Fruit fly (Drosophila melanogaster) whole organism, embryonic: Measurements from ENCODE around the gene Pp2A-29B.

Experiments
- Blimp-1 ChIP-seq: fragments of 200-800 bp; sonication (Bioruptor generic); optimal IDR thresholded peaks from 3 replicates; lab custom pipeline; 2018; ENCODE audit warnings: missing biosample characterization, missing genetic modification characterization, mild to moderate bottlenecking, moderate library complexity, missing genetic modification reagents
- CG10979 ChIP-seq: fragments of 200-800 bp; sonication (Bioruptor generic); optimal IDR thresholded peaks from 2 replicates; lab custom pipeline; 2018; ENCODE audit warnings: missing biosample characterization, mild to moderate bottlenecking, missing genetic modification characterization, moderate library complexity
- CG11093 ChIP-seq: fragments of 200-800 bp; sonication (Bioruptor generic); IDR thresholded peaks from 3 replicates; pipeline ENCODE4 v1.3.6; 2022; ENCODE audit warnings: missing biosample characterization, missing genetic modification characterization
- CG11560 ChIP-seq: fragments of 200-800 bp; sonication (Bioruptor generic); IDR thresholded peaks from 3 replicates; pipeline ENCODE4 v1.3.6; 2022; ENCODE audit warnings: missing biosample characterization, missing genetic modification characterization
- CG12219 ChIP-seq: fragments of 200-800 bp; sonication (Bioruptor generic); optimal IDR thresholded peaks from 3 replicates; lab custom pipeline; 2018; ENCODE audit warnings: missing biosample characterization, mild to moderate bottlenecking, missing genetic modification characterization
- CG12299 ChIP-seq: fragments of 200-800 bp; sonication (Bioruptor generic); optimal IDR thresholded peaks from 2 replicates; lab custom pipeline; 2018; ENCODE audit warnings: missing biosample characterization, mild to moderate bottlenecking, missing genetic modification characterization
- CG13296 ChIP-seq: fragments of 200-800 bp; sonication (Bioruptor generic); optimal IDR thresholded peaks from 3 replicates; lab custom pipeline; 2018; ENCODE audit warnings: missing biosample characterization, mild to moderate bottlenecking, missing genetic modification characterization
- CG13894 ChIP-seq: fragments of 200-800 bp; sonication (Bioruptor generic); optimal IDR thresholded peaks from 3 replicates; lab custom pipeline; 2018; ENCODE audit warnings: missing biosample characterization, mild to moderate bottlenecking, missing genetic modification characterization, moderate library complexity
- CG15601 ChIP-seq: fragments of 200-800 bp; sonication (Bioruptor generic); optimal IDR thresholded peaks from 3 replicates; lab custom pipeline; 2019; ENCODE audit warnings: missing biosample characterization, mild to moderate bottlenecking, missing genetic modification characterization, moderate library complexity
- CG1602 ChIP-seq: fragments of 200-800 bp; sonication (Bioruptor generic); optimal IDR thresholded peaks from 3 replicates; lab custom pipeline; 2016; ENCODE audit warnings: missing biosample characterization, missing genetic modification characterization
- CG17359 ChIP-seq: fragments of 200-800 bp; sonication (Bioruptor generic); optimal IDR thresholded peaks from 3 replicates; lab custom pipeline; 2018; ENCODE audit warnings: missing biosample characterization, mild to moderate bottlenecking, missing genetic modification characterization, moderate library complexity
- CG17802 ChIP-seq: fragments of 200-800 bp; sonication (Bioruptor generic); optimal IDR thresholded peaks from 2 replicates; lab custom pipeline; 2018; ENCODE audit warnings: missing biosample characterization, mild to moderate bottlenecking, missing genetic modification characterization, moderate library complexity
- CG18599 ChIP-seq: fragments of 200-800 bp; sonication (Bioruptor generic); optimal IDR thresholded peaks from 3 replicates; lab custom pipeline; 2017; ENCODE audit warnings: missing biosample characterization, missing genetic modification characterization, mild to moderate bottlenecking, moderate library complexity, missing genetic modification reagents
- CG31441 ChIP-seq: fragments of 200-800 bp; sonication (Bioruptor generic); IDR thresholded peaks from 2 replicates; pipeline ENCODE4 v1.3.6; 2022; ENCODE audit warnings: missing biosample characterization, missing genetic modification characterization
- CG3281 ChIP-seq: fragments of 200-800 bp; sonication (Bioruptor generic); optimal IDR thresholded peaks from 3 replicates; lab custom pipeline; 2017; ENCODE audit warnings: missing biosample characterization, mild to moderate bottlenecking, missing genetic modification characterization
- CG33213 ChIP-seq: fragments of 200-800 bp; sonication (Bioruptor generic); optimal IDR thresholded peaks from 3 replicates; lab custom pipeline; 2016; ENCODE audit warnings: missing biosample characterization, missing genetic modification characterization
- CG7745 ChIP-seq: fragments of 200-800 bp; sonication (Bioruptor generic); optimal IDR thresholded peaks from 2 replicates; lab custom pipeline; 2018; ENCODE audit warnings: missing biosample characterization, mild to moderate bottlenecking, missing genetic modification characterization, moderate library complexity
- CG7786 ChIP-seq: fragments of 200-800 bp; sonication (Bioruptor generic); optimal IDR thresholded peaks from 2 replicates; lab custom pipeline; 2016; ENCODE audit warnings: missing biosample characterization, missing genetic modification characterization
- CG8478 ChIP-seq: fragments of >200 bp; optimal IDR thresholded peaks from 2 replicates; lab custom pipeline; 2018
- CG8944 ChIP-seq: fragments of 200-800 bp; sonication (Bioruptor generic); optimal IDR thresholded peaks from 3 replicates; lab custom pipeline; 2016; ENCODE audit warnings: missing biosample characterization, missing genetic modification characterization
- CHES-1-like ChIP-seq: fragments of 200-800 bp; sonication (Bioruptor generic); optimal IDR thresholded peaks from 2 replicates; lab custom pipeline; 2016; ENCODE audit warnings: missing biosample characterization, missing genetic modification characterization
- CTCF ChIP-seq: fragments of 200-800 bp; sonication (Bioruptor generic); optimal IDR thresholded peaks from 2 replicates; lab custom pipeline; 2017; ENCODE audit warnings: missing biosample characterization, mild to moderate bottlenecking, missing genetic modification characterization, moderate library complexity
- D19B ChIP-seq: fragments of 200-800 bp; sonication (Bioruptor generic); optimal IDR thresholded peaks from 2 replicates; lab custom pipeline; 2017; ENCODE audit warnings: missing biosample characterization, mild to moderate bottlenecking, missing genetic modification characterization
- Dref ChIP-seq: fragments of 200-800 bp; sonication (Bioruptor generic); IDR thresholded peaks from 2 replicates; pipeline ENCODE4 v1.3.6; 2022; ENCODE audit warnings: missing biosample characterization, missing genetic modification characterization
- E2f2 ChIP-seq: fragments of 200-800 bp; sonication (Bioruptor generic); IDR thresholded peaks from 2 replicates; pipeline ENCODE4 v1.3.6; 2022; ENCODE audit warnings: missing biosample characterization, missing genetic modification characterization
- Fer2 ChIP-seq: fragments of 200-800 bp; sonication (Bioruptor generic); optimal IDR thresholded peaks from 2 replicates; lab custom pipeline; 2018; ENCODE audit warnings: missing biosample characterization, mild to moderate bottlenecking, missing genetic modification characterization, moderate library complexity
- Fer3 ChIP-seq: fragments of 200-800 bp; sonication (Bioruptor generic); optimal IDR thresholded peaks from 2 replicates; lab custom pipeline; 2018; ENCODE audit warnings: missing biosample characterization, mild to moderate bottlenecking, missing genetic modification characterization, moderate library complexity
- HLHmδ ChIP-seq: fragments of 200-800 bp; sonication (Bioruptor generic); optimal IDR thresholded peaks from 2 replicates; lab custom pipeline; 2018; ENCODE audit warnings: missing biosample characterization, mild to moderate bottlenecking, missing genetic modification characterization, moderate library complexity
- Hmr ChIP-seq: fragments of 200-800 bp; sonication (Bioruptor generic); optimal IDR thresholded peaks from 3 replicates; lab custom pipeline; 2017; ENCODE audit warnings: mild to moderate bottlenecking, missing biosample characterization, missing genetic modification reagents, missing genetic modification characterization
- Hmx ChIP-seq: fragments of 200-800 bp; sonication (Bioruptor generic); optimal IDR thresholded peaks from 2 replicates; lab custom pipeline; 2016; ENCODE audit warnings: missing biosample characterization, missing genetic modification characterization
- MBD-R2 ChIP-seq: fragments of 200-800 bp; sonication (Bioruptor generic); IDR thresholded peaks from 2 replicates; pipeline ENCODE4 v1.3.6; 2022; ENCODE audit warnings: missing biosample characterization, missing genetic modification characterization
- MTF-1 ChIP-seq: fragments of 200-800 bp; sonication (Bioruptor generic); optimal IDR thresholded peaks from 2 replicates; lab custom pipeline; 2018; ENCODE audit warnings: missing biosample characterization, mild to moderate bottlenecking, missing genetic modification characterization, borderline replicate concordance
- Sox102F ChIP-seq: fragments of 200-800 bp; sonication (Bioruptor generic); optimal IDR thresholded peaks from 2 replicates; lab custom pipeline; 2018; ENCODE audit warnings: missing biosample characterization, mild to moderate bottlenecking, missing genetic modification characterization, moderate library complexity
- Stat92E ChIP-seq, 3 experiments: fragments of >200 bp in 2 of 3; fragments of 200-800 bp in 1 of 3; sonication (Bioruptor generic) in 1 of 3; optimal IDR thresholded peaks; 2 replicates each; lab custom pipeline; 2017 to 2019; ENCODE audit warnings: missing biosample characterization in 3 of 3, missing genetic modification characterization in 3 of 3, mild to moderate bottlenecking in 1 of 3, moderate library complexity in 1 of 3
- amos ChIP-seq: fragments of 200-800 bp; sonication (Bioruptor generic); IDR thresholded peaks from 2 replicates; pipeline ENCODE4 v1.3.6; 2022; ENCODE audit warnings: missing biosample characterization, missing genetic modification characterization; ENCODE audit not compliant: partially characterized antibody
- chn ChIP-seq: fragments of 200-800 bp; sonication (Bioruptor generic); optimal IDR thresholded peaks from 2 replicates; lab custom pipeline; 2016; ENCODE audit warnings: missing biosample characterization, missing genetic modification characterization
- crol ChIP-seq: fragments of 200-800 bp; sonication (Bioruptor generic); IDR thresholded peaks from 2 replicates; pipeline ENCODE4 v1.3.6; 2022; ENCODE audit warnings: missing biosample characterization, missing genetic modification characterization
- dmrt11E ChIP-seq: fragments of 200-800 bp; sonication (Bioruptor generic); optimal IDR thresholded peaks from 3 replicates; lab custom pipeline; 2018; ENCODE audit warnings: missing biosample characterization, mild to moderate bottlenecking, missing genetic modification characterization, moderate library complexity
- dmrt99B ChIP-seq: fragments of 200-800 bp; sonication (Bioruptor generic); optimal IDR thresholded peaks from 2 replicates; lab custom pipeline; 2018; ENCODE audit warnings: missing biosample characterization, mild to moderate bottlenecking, missing genetic modification characterization, moderate library complexity
- esg ChIP-seq: fragments of 200-800 bp; sonication (Bioruptor generic); conservative IDR thresholded peaks from 2 replicates; pipeline ENCODE4 v1.3.6; 2022; ENCODE audit warnings: missing biosample characterization, missing genetic modification characterization
- gcm ChIP-seq: fragments of 200-800 bp; sonication (Bioruptor generic); optimal IDR thresholded peaks from 2 replicates; lab custom pipeline; 2019; ENCODE audit warnings: missing biosample characterization, mild to moderate bottlenecking, missing genetic modification characterization, moderate library complexity
- gro ChIP-seq: fragments of 200-800 bp; sonication (Bioruptor generic); optimal IDR thresholded peaks from 2 replicates; lab custom pipeline; 2016; ENCODE audit warnings: missing biosample characterization, missing genetic modification characterization
- pan ChIP-seq, 4 experiments: fragments of >200 bp in 3 of 4; fragments of 200-800 bp in 1 of 4; sonication (Bioruptor generic) in 1 of 4; optimal IDR thresholded peaks in 3 of 4; IDR thresholded peaks in 1 of 4; 2 replicates each; pipeline versions ENCODE4 v1.3.6 to Lab custom; 2017 to 2022; ENCODE audit warnings: missing biosample characterization in 2 of 4, missing genetic modification characterization in 2 of 4, mixed read lengths in 1 of 4
- pfk ChIP-seq: fragments of 200-800 bp; sonication (Bioruptor generic); optimal IDR thresholded peaks from 2 replicates; lab custom pipeline; 2018; ENCODE audit warnings: missing biosample characterization, mild to moderate bottlenecking, missing genetic modification characterization, moderate library complexity
- sens-2 ChIP-seq: fragments of 200-800 bp; sonication (Bioruptor generic); IDR thresholded peaks from 2 replicates; pipeline ENCODE4 v1.3.6; 2022; ENCODE audit warnings: missing biosample characterization, missing genetic modification characterization
- sima ChIP-seq: fragments of 200-800 bp; sonication (Bioruptor generic); optimal IDR thresholded peaks from 2 replicates; lab custom pipeline; 2016; ENCODE audit warnings: missing biosample characterization, missing genetic modification characterization
- sqz ChIP-seq: fragments of 200-800 bp; sonication (Bioruptor generic); optimal IDR thresholded peaks from 3 replicates; lab custom pipeline; 2018; ENCODE audit warnings: missing biosample characterization, mild to moderate bottlenecking, missing genetic modification characterization
- stwl ChIP-seq: fragments of 200-800 bp; sonication (Bioruptor generic); optimal IDR thresholded peaks from 3 replicates; lab custom pipeline; 2018; ENCODE audit warnings: missing biosample characterization, mild to moderate bottlenecking, missing genetic modification characterization, moderate library complexity
- trem ChIP-seq: fragments of 200-800 bp; optimal IDR thresholded peaks from 3 replicates; lab custom pipeline; 2019; ENCODE audit warnings: missing biosample characterization, mild to moderate bottlenecking, missing genetic modification characterization, moderate library complexity

Pp2A-29B gene

dm6 chr2L:8361204-8361952 is 4.5 kb upstream of the Pp2A-29B start (continued):
- TF ChIP-seq Dref (no peak), CG17802 (tag; lab: Kevin White, UChicago) (no peak), CG12299 (tag; lab: Kevin White, UChicago) (peak; percentile 13), CG33213 (GFP tag; lab: Kevin White, UChicago) (no peak), Hmr (GFP tag; lab: Kevin White, UChicago) (peak; percentile 43), Sox102F (GFP tag; lab: Kevin White, UChicago) (peak; percentile 20), CG13894 (tag; lab: Kevin White, UChicago) (no peak), CTCF (GFP tag; lab: Kevin White, UChicago) (no peak), CG3281 (GFP tag; lab: Kevin White, UChicago) (peak; percentile 39), MBD-R2 (GFP tag; lab: Robert Waterston, UW) (peak; percentile 20; the same call in 1 of the 2 replicates), CG31441 (GFP tag; lab: Robert Waterston, UW) (0 out of 2 replicates have a peak, but pooled peaks have one; percentile 20), Fer3 (peak; percentile 16), CG11093 (GFP tag; lab: Robert Waterston, UW) (no peak), CG7786 (GFP tag; lab: Kevin White, UChicago) (no peak), chn (no peak), pfk (peak; percentile 12), CG1602 (peak; percentile 19), CG17359 (tag; lab: Kevin White, UChicago) (no peak), CHES-1-like (GFP tag; lab: Kevin White, UChicago) (peak; percentile 10), gcm (no peak), MTF-1 (GFP tag; lab: Kevin White, UChicago) (no peak), sens-2 (GFP tag; lab: Robert Waterston, UW) (no peak), sqz (GFP tag; lab: Kevin White, UChicago) (no peak), crol (GFP tag; lab: Robert Waterston, UW) (no peak), Fer2 (no peak), CG12219 (GFP tag; lab: Kevin White, UChicago) (no peak), CG18599 (GFP tag; lab: Kevin White, UChicago) (peak; percentile 53), Stat92E (GFP tag; optimal IDR thresholded peaks at IDR 0.05; lab: Kevin White, UChicago) (no peak), stwl (tag; lab: Kevin White, UChicago) (no peak), dmrt11E (tag; lab: Kevin White, UChicago) (peak; percentile 13), esg (GFP tag; lab: Robert Waterston, UW) (no peak), amos (GFP tag; lab: Robert Waterston, UW) (no peak), CG8478 (no peak), CG8944 (GFP tag; lab: Kevin White, UChicago) (no peak), pan (optimal IDR thresholded peaks at IDR 0.05; lab: Kevin White, UChicago) (no peak), pan (GFP tag; optimal IDR thresholded peaks at IDR 0.05 in 1 of 2, IDR thresholded peaks at IDR 0.05 in 1 of 2) (no peak), gro (GFP tag; lab: Kevin White, UChicago) (no peak), CG13296 (GFP tag; lab: Kevin White, UChicago) (no peak), D19B (GFP tag; lab: Kevin White, UChicago) (no peak), CG11560 (tag; lab: Robert Waterston, UW) (no peak), Blimp-1 (GFP tag; lab: Kevin White, UChicago) (peak; percentile 50), HLHmδ (GFP tag; lab: Kevin White, UChicago) (no peak), trem (tag; lab: Kevin White, UChicago) (no peak), E2f2 (GFP tag; lab: Robert Waterston, UW) (no peak), Hmx (GFP tag; lab: Kevin White, UChicago) (peak; percentile 19), dmrt99B (peak; percentile 55), CG15601 (tag; lab: Kevin White, UChicago) (no peak), CG7745 (no peak), sima (GFP tag; lab: Kevin White, UChicago) (no peak), CG10979 (tag; lab: Kevin White, UChicago) (peak; percentile 35)
